Fruit fly (Drosophila melanogaster) Kc167 (cell line): ENCODE measurements around the gene CG12057.

Source experiments
- Myc ChIP-seq: fragments of >200 bp; optimal IDR thresholded peaks from 2 replicates; lab custom pipeline; 2017; ENCODE audit warnings: missing external identifiers
- Sin3A ChIP-seq: fragments of >200 bp; optimal IDR thresholded peaks from 2 replicates; lab custom pipeline; 2018; ENCODE audit warnings: missing external identifiers
- h ChIP-seq: fragments of >200 bp; optimal IDR thresholded peaks from 3 replicates; lab custom pipeline; 2018; ENCODE audit warnings: missing external identifiers
- insv ChIP-seq: fragments of >200 bp; optimal IDR thresholded peaks from 3 replicates; lab custom pipeline; 2018; ENCODE audit warnings: missing external identifiers
- psq ChIP-seq: fragments of >200 bp; optimal IDR thresholded peaks from 2 replicates; lab custom pipeline; 2017; ENCODE audit warnings: missing external identifiers
- ttk ChIP-seq: sonication (Bioruptor generic); optimal IDR thresholded peaks from 2 replicates; lab custom pipeline; 2017; ENCODE audit warnings: missing external identifiers

Gene CG12057

DNA sequence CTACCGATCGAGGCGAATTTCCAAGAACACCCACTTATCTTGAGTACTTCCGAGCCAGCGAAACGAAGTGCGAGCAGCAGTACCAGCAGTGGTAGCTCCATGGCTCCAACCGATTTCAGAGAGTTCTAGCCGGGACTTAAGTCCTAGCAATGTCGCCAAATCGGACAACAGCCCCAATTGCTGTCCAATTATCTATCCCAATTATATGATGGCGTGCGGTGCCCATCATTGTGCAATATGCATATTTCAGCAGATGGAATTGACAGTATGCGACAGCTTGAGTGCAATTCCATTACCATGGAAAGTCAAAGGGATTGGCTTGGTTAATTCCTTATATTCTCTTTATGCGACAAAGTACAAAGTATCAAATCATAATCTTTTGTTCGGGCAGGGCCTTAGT, 45.0 kb downstream of the CG12057 start, which contains the start of gene Ir8a:
Gene Ir8a, minus strand, starts transcription at position 101 of the 400 bp plus-strand sequence.
- TF ChIP-seq Myc (lab: Kevin White, UChicago): no peak
- no peak for TF ChIP-seq ttk (lab: Kevin White, UChicago)
- TF ChIP-seq Sin3A: no peak
- TF ChIP-seq psq (lab: Kevin White, UChicago): no peak
- no peak for TF ChIP-seq insv
- TF ChIP-seq h: no peak
